ENCODE assay signal across 1 worm cellular context in the genomic region with DNA sequence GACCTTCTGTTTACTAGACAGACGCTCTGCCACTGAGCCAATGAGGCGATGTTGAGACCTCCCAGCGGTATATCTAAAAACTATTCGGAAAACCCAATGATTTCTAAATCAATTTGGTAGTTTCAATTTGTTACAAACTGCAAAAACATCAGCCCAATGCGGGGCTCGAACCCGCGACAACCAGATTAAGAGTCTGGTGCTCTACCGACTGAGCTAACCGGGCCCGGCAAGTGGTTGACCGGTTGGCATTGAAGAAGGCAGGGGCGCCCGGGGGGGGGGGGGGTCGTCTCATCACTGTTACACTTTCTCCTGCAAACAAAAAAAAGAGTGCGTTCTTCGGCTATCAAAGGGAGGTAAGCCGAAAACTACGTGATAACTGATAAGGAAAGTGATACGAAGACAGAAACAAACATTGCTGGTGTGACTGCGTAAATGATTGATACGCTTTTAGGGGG.
TF ChIP-seq lines count a peak whose summit lies in the region.

No protein-coding gene starts in this region.

TF ChIP-seq in whole organism, L4 larva, 104 proteins besides CTCF, POLR2A, EP300 and RAD21 (continued from another document):
- no peak for TF ChIP-seq aly-2 (tag; optimal IDR thresholded peaks at IDR 0.05; lab: Kevin White, UChicago)
- peak; percentile 54; the same call in 1 of the 2 replicates for TF ChIP-seq ceh-44 (GFP tag; IDR thresholded peaks at IDR 0.05; lab: Robert Waterston, UW)
- no peak for TF ChIP-seq dpl-1 (GFP tag; optimal IDR thresholded peaks at IDR 0.05; lab: Kevin White, UChicago)
- no peak for TF ChIP-seq jun-1 (tag; optimal IDR thresholded peaks at IDR 0.05; lab: Kevin White, UChicago)
- TF ChIP-seq mdl-1 (tag; optimal IDR thresholded peaks at IDR 0.05; lab: Kevin White, UChicago) = no peak
- peak in 1 of 2 experiments; percentile 52 for TF ChIP-seq hif-1 (tag; optimal IDR thresholded peaks at IDR 0.05; lab: Kevin White, UChicago)
- TF ChIP-seq mep-1 (tag; optimal IDR thresholded peaks at IDR 0.05; lab: Kevin White, UChicago) = peak; percentile 56
- peak; percentile 60 for TF ChIP-seq unc-130 (GFP tag; optimal IDR thresholded peaks at IDR 0.05; lab: Kevin White, UChicago)
- peak; percentile 48 for TF ChIP-seq rbr-2 (tag; optimal IDR thresholded peaks at IDR 0.05; lab: Kevin White, UChicago)
- peak; percentile 77; the same call in 1 of the 2 replicates for TF ChIP-seq D1046.2 (GFP tag; IDR thresholded peaks at IDR 0.05; lab: Robert Waterston, UW)
- peak; percentile 81 for TF ChIP-seq lin-38 (GFP tag; IDR thresholded peaks at IDR 0.05; lab: Robert Waterston, UW)
- peak; percentile 77; the same call in 1 of the 2 replicates for TF ChIP-seq F44E2.7 (GFP tag; IDR thresholded peaks at IDR 0.05; lab: Robert Waterston, UW)
- TF ChIP-seq duxl-1 (tag; optimal IDR thresholded peaks at IDR 0.05; lab: Kevin White, UChicago; ENCODE audit: poor library complexity) = peak; percentile 73
- no peak for TF ChIP-seq ceh-82 (tag; optimal IDR thresholded peaks at IDR 0.05; lab: Kevin White, UChicago)
- TF ChIP-seq ceh-62 (tag; optimal IDR thresholded peaks at IDR 0.05; lab: Kevin White, UChicago) = no peak
- TF ChIP-seq unc-39 (tag; optimal IDR thresholded peaks at IDR 0.05; lab: Kevin White, UChicago) = no peak
- TF ChIP-seq T26A8.4 (GFP tag; IDR thresholded peaks at IDR 0.05; lab: Robert Waterston, UW) = peak; percentile 74
- no peak for TF ChIP-seq lin-15B (tag; optimal IDR thresholded peaks at IDR 0.05; lab: Kevin White, UChicago)
- peak; percentile 40 for TF ChIP-seq sdz-12 (GFP tag; optimal IDR thresholded peaks at IDR 0.05; lab: Kevin White, UChicago)
- no peak for TF ChIP-seq ztf-7 (tag; optimal IDR thresholded peaks at IDR 0.05; lab: Kevin White, UChicago)
- TF ChIP-seq nhr-11 (tag; optimal IDR thresholded peaks at IDR 0.05; lab: Kevin White, UChicago) = no peak
